Fruit fly (Drosophila melanogaster) whole organism, embryonic: ENCODE results near the gene CG31230.
A peak's percentile ranks its signal among the peaks of the same experiment; 100 is the strongest.

Experiments used
- Adf1 ChIP-seq: fragments of 200-800 bp; sonication (Bioruptor generic); IDR thresholded peaks from 2 replicates; pipeline ENCODE4 v1.3.6; 2022; ENCODE audit warnings: missing biosample characterization, missing genetic modification characterization
- BEAF-32 ChIP-seq: fragments of 200-800 bp; sonication (Bioruptor generic); optimal IDR thresholded peaks from 3 replicates; lab custom pipeline; 2017; ENCODE audit warnings: missing biosample characterization, missing genetic modification characterization, mild to moderate bottlenecking, moderate library complexity, missing genetic modification reagents
- CG12071 ChIP-seq: fragments of 200-800 bp; sonication (Bioruptor generic); optimal IDR thresholded peaks from 3 replicates; lab custom pipeline; 2018; ENCODE audit warnings: missing biosample characterization, mild to moderate bottlenecking, missing genetic modification characterization
- CG12769 ChIP-seq: fragments of 200-800 bp; sonication (Bioruptor generic); optimal IDR thresholded peaks from 2 replicates; lab custom pipeline; 2019; ENCODE audit warnings: missing biosample characterization, mild to moderate bottlenecking, missing genetic modification characterization, moderate library complexity
- CG14710 ChIP-seq: fragments of 200-800 bp; sonication (Bioruptor generic); optimal IDR thresholded peaks from 3 replicates; lab custom pipeline; 2019; ENCODE audit warnings: missing biosample characterization, mild to moderate bottlenecking, missing genetic modification characterization, moderate library complexity
- CG1529 ChIP-seq: fragments of 200-800 bp; sonication (Bioruptor generic); optimal IDR thresholded peaks from 3 replicates; lab custom pipeline; 2018; ENCODE audit warnings: missing biosample characterization, missing genetic modification characterization
- CG15479 ChIP-seq: fragments of 200-800 bp; sonication (Bioruptor generic); optimal IDR thresholded peaks from 3 replicates; lab custom pipeline; 2019; ENCODE audit warnings: missing biosample characterization, mild to moderate bottlenecking, missing genetic modification characterization, moderate library complexity
- CG15696 ChIP-seq: fragments of 200-800 bp; sonication (Bioruptor generic); optimal IDR thresholded peaks from 2 replicates; lab custom pipeline; 2019; ENCODE audit warnings: missing biosample characterization, mild to moderate bottlenecking, missing genetic modification characterization, moderate library complexity
- CG1602 ChIP-seq: fragments of 200-800 bp; sonication (Bioruptor generic); optimal IDR thresholded peaks from 3 replicates; lab custom pipeline; 2016; ENCODE audit warnings: missing biosample characterization, missing genetic modification characterization
- CG18619 ChIP-seq: fragments of 200-800 bp; sonication (Bioruptor generic); optimal IDR thresholded peaks from 3 replicates; lab custom pipeline; 2017; ENCODE audit warnings: missing biosample characterization, mild to moderate bottlenecking, missing genetic modification characterization
- CG2116 ChIP-seq: fragments of 200-800 bp; sonication (Bioruptor generic); optimal IDR thresholded peaks from 3 replicates; lab custom pipeline; 2018; ENCODE audit warnings: missing biosample characterization, mild to moderate bottlenecking, missing genetic modification characterization
- CG34376 ChIP-seq: fragments of 200-800 bp; sonication (Bioruptor generic); optimal IDR thresholded peaks from 2 replicates; lab custom pipeline; 2018; ENCODE audit warnings: missing biosample characterization, mild to moderate bottlenecking, missing genetic modification characterization
- CG5180 ChIP-seq: fragments of 200-800 bp; sonication (Bioruptor generic); optimal IDR thresholded peaks from 3 replicates; lab custom pipeline; 2017; ENCODE audit warnings: missing biosample characterization, missing genetic modification characterization, mild to moderate bottlenecking, moderate library complexity, missing genetic modification reagents
- CG8924 ChIP-seq: fragments of 200-800 bp; optimal IDR thresholded peaks from 3 replicates; lab custom pipeline; 2019; ENCODE audit warnings: missing biosample characterization, mild to moderate bottlenecking, missing genetic modification characterization, moderate library complexity
- CG9727 ChIP-seq: fragments of 200-800 bp; sonication (Bioruptor generic); optimal IDR thresholded peaks from 3 replicates; lab custom pipeline; 2017; ENCODE audit warnings: missing biosample characterization, mild to moderate bottlenecking, missing genetic modification characterization
- CHES-1-like ChIP-seq: fragments of 200-800 bp; sonication (Bioruptor generic); optimal IDR thresholded peaks from 2 replicates; lab custom pipeline; 2016; ENCODE audit warnings: missing biosample characterization, missing genetic modification characterization
- Hmr ChIP-seq: fragments of 200-800 bp; sonication (Bioruptor generic); optimal IDR thresholded peaks from 3 replicates; lab custom pipeline; 2017; ENCODE audit warnings: mild to moderate bottlenecking, missing biosample characterization, missing genetic modification reagents, missing genetic modification characterization
- Lim3 ChIP-seq: fragments of 200-800 bp; sonication (Bioruptor generic); IDR thresholded peaks from 2 replicates; pipeline ENCODE4 v1.3.6; 2022; ENCODE audit warnings: missing biosample characterization, missing genetic modification characterization
- Mad ChIP-seq: fragments of 200-800 bp; sonication (Bioruptor generic); optimal IDR thresholded peaks from 2 replicates; lab custom pipeline; 2016; ENCODE audit warnings: missing biosample characterization, missing genetic modification characterization
- Mes4 ChIP-seq: fragments of 200-800 bp; sonication (Bioruptor generic); optimal IDR thresholded peaks from 2 replicates; lab custom pipeline; 2016; ENCODE audit warnings: missing biosample characterization, missing genetic modification characterization
- Myb ChIP-seq: fragments of 200-800 bp; sonication (Bioruptor generic); optimal IDR thresholded peaks from 2 replicates; lab custom pipeline; 2016; ENCODE audit warnings: missing biosample characterization, missing genetic modification characterization
- Optix ChIP-seq: fragments of 200-800 bp; sonication (Bioruptor generic); IDR thresholded peaks from 3 replicates; pipeline ENCODE4 v1.3.6; 2022; ENCODE audit warnings: missing biosample characterization, missing genetic modification characterization
- PHDP ChIP-seq: fragments of 200-800 bp; sonication (Bioruptor generic); optimal IDR thresholded peaks from 3 replicates; lab custom pipeline; 2018; ENCODE audit warnings: missing biosample characterization, mild to moderate bottlenecking, missing genetic modification characterization, moderate library complexity
- Xbp1 ChIP-seq: fragments of 200-800 bp; sonication (Bioruptor generic); optimal IDR thresholded peaks from 3 replicates; lab custom pipeline; 2016; ENCODE audit warnings: missing biosample characterization, mild to moderate bottlenecking, missing genetic modification characterization
- btn ChIP-seq: fragments of 200-800 bp; sonication (Bioruptor generic); optimal IDR thresholded peaks from 2 replicates; lab custom pipeline; 2016; ENCODE audit warnings: missing biosample characterization, missing genetic modification characterization
- caup ChIP-seq: fragments of 200-800 bp; sonication (Bioruptor generic); optimal IDR thresholded peaks from 3 replicates; lab custom pipeline; 2017; ENCODE audit warnings: missing biosample characterization, mild to moderate bottlenecking, missing genetic modification characterization, moderate library complexity; ENCODE audit not compliant: severe bottlenecking
- da ChIP-seq: fragments of 200-800 bp; sonication (Bioruptor generic); optimal IDR thresholded peaks from 2 replicates; lab custom pipeline; 2016; ENCODE audit warnings: missing biosample characterization, missing genetic modification characterization
- dmrt99B ChIP-seq: fragments of 200-800 bp; sonication (Bioruptor generic); optimal IDR thresholded peaks from 2 replicates; lab custom pipeline; 2018; ENCODE audit warnings: missing biosample characterization, mild to moderate bottlenecking, missing genetic modification characterization, moderate library complexity
- fd64A ChIP-seq: fragments of 200-800 bp; sonication (Bioruptor generic); optimal IDR thresholded peaks from 3 replicates; lab custom pipeline; 2018; ENCODE audit warnings: missing biosample characterization, mild to moderate bottlenecking, missing genetic modification characterization
- ftz-f1 ChIP-seq: fragments of 200-800 bp; sonication (Bioruptor generic); optimal IDR thresholded peaks from 2 replicates; lab custom pipeline; 2016; ENCODE audit warnings: missing biosample characterization, missing genetic modification characterization
- ham ChIP-seq: fragments of 200-800 bp; sonication (Bioruptor generic); IDR thresholded peaks from 2 replicates; pipeline ENCODE4 v1.3.6; 2022; ENCODE audit warnings: missing biosample characterization, missing genetic modification characterization
- hbn ChIP-seq: fragments of 200-800 bp; sonication (Bioruptor generic); IDR thresholded peaks from 2 replicates; pipeline ENCODE4 v1.3.6; 2022; ENCODE audit warnings: missing biosample characterization, missing genetic modification characterization; ENCODE audit not compliant: partially characterized antibody
- inv ChIP-seq: fragments of 200-800 bp; sonication (Bioruptor generic); IDR thresholded peaks from 2 replicates; pipeline ENCODE4 v1.3.6; 2022; ENCODE audit warnings: missing biosample characterization, missing genetic modification characterization; ENCODE audit not compliant: partially characterized antibody
- ken ChIP-seq: fragments of 200-800 bp; sonication (Bioruptor generic); IDR thresholded peaks from 3 replicates; pipeline ENCODE4 v1.3.6; 2022; ENCODE audit warnings: missing biosample characterization, missing genetic modification characterization
- lab ChIP-seq: fragments of 200-800 bp; sonication (Bioruptor generic); optimal IDR thresholded peaks from 3 replicates; lab custom pipeline; 2017; ENCODE audit warnings: missing biosample characterization, missing genetic modification characterization, mild to moderate bottlenecking, moderate library complexity, missing genetic modification reagents
- luna ChIP-seq: fragments of 200-800 bp; sonication (Bioruptor generic); optimal IDR thresholded peaks from 2 replicates; lab custom pipeline; 2016; ENCODE audit warnings: missing biosample characterization, missing genetic modification characterization
- mam ChIP-seq: fragments of 200-800 bp; sonication (Bioruptor generic); optimal IDR thresholded peaks from 3 replicates; lab custom pipeline; 2016; ENCODE audit warnings: missing biosample characterization, missing genetic modification characterization
- p53 ChIP-seq: fragments of 200-800 bp; sonication (Bioruptor generic); optimal IDR thresholded peaks from 2 replicates; lab custom pipeline; 2016; ENCODE audit warnings: missing biosample characterization, missing genetic modification characterization
- schlank ChIP-seq: fragments of 200-800 bp; sonication (Bioruptor generic); optimal IDR thresholded peaks from 2 replicates; lab custom pipeline; 2018; ENCODE audit warnings: missing biosample characterization, mild to moderate bottlenecking, missing genetic modification characterization
- stc ChIP-seq: fragments of 200-800 bp; sonication (Bioruptor generic); IDR thresholded peaks from 2 replicates; pipeline ENCODE4 v1.3.6; 2022; ENCODE audit warnings: missing biosample characterization, missing genetic modification characterization
- tap ChIP-seq: fragments of 200-800 bp; optimal IDR thresholded peaks from 3 replicates; lab custom pipeline; 2019; ENCODE audit warnings: missing biosample characterization, mild to moderate bottlenecking, missing genetic modification characterization, moderate library complexity
- tio ChIP-seq: fragments of 200-800 bp; sonication (Bioruptor generic); optimal IDR thresholded peaks from 2 replicates; lab custom pipeline; 2017; ENCODE audit warnings: missing biosample characterization, missing genetic modification characterization, inconsistent platforms
- usp ChIP-seq: fragments of >200 bp; optimal IDR thresholded peaks from 2 replicates; lab custom pipeline; 2017; ENCODE audit warnings: missing biosample characterization, missing genetic modification characterization

Gene CG31230

dm6 chr3R:18719767-18720341 lies 48.4 kb downstream of the CG31230 start (continued):
- TF ChIP-seq luna (GFP tag; lab: Kevin White, UChicago) (peak; percentile 65), CG9727 (GFP tag; lab: Kevin White, UChicago) (peak; percentile 82), Hmr (GFP tag; lab: Kevin White, UChicago) (peak; percentile 95), p53 (GFP tag; lab: Kevin White, UChicago) (peak; percentile 49), CG34376 (GFP tag; lab: Kevin White, UChicago) (peak; percentile 87), CG8924 (tag; lab: Kevin White, UChicago) (peak; percentile 90), CG2116 (GFP tag; lab: Kevin White, UChicago) (peak; percentile 8), BEAF-32 (GFP tag; lab: Kevin White, UChicago) (no peak), CG15479 (GFP tag; lab: Kevin White, UChicago) (no peak), CG14710 (tag; lab: Kevin White, UChicago) (peak; percentile 74), Myb (GFP tag; lab: Kevin White, UChicago) (peak; percentile 59), inv (no peak), lab (GFP tag; lab: Kevin White, UChicago) (peak; percentile 96), CG1529 (GFP tag; lab: Kevin White, UChicago) (peak; percentile 71), Lim3 (GFP tag; lab: Robert Waterston, UW) (peak; percentile 64), fd64A (GFP tag; lab: Kevin White, UChicago) (peak; percentile 62), tio (GFP tag; lab: Kevin White, UChicago) (peak; percentile 66), ham (GFP tag; lab: Robert Waterston, UW) (0 out of 2 replicates have a peak, but pooled peaks have one; percentile 15), Xbp1 (GFP tag; lab: Kevin White, UChicago) (peak; percentile 85), tap (tag; lab: Kevin White, UChicago) (peak; percentile 86), CG5180 (GFP tag; lab: Kevin White, UChicago) (peak; percentile 87), Optix (peak; percentile 66; the same call in 1 of the 3 replicates), CG15696 (tag; lab: Kevin White, UChicago) (peak; percentile 59), usp (GFP tag; lab: Kevin White, UChicago) (no peak), CG1602 (peak; percentile 73), btn (GFP tag; lab: Kevin White, UChicago) (peak; percentile 60), CG12769 (tag; lab: Kevin White, UChicago) (peak; percentile 94), ftz-f1 (GFP tag; lab: Kevin White, UChicago) (no peak), CG12071 (peak; percentile 83), mam (GFP tag; lab: Kevin White, UChicago) (peak; percentile 88), CHES-1-like (GFP tag; lab: Kevin White, UChicago) (peak; percentile 82), Adf1 (peak; percentile 66), hbn (GFP tag; lab: Robert Waterston, UW) (no peak), Mad (GFP tag; lab: Kevin White, UChicago) (peak; percentile 72), dmrt99B (tag; lab: Kevin White, UChicago) (peak; percentile 92), PHDP (tag; lab: Kevin White, UChicago) (peak; percentile 93), da (GFP tag; lab: Kevin White, UChicago) (peak; percentile 63), caup (GFP tag; lab: Kevin White, UChicago) (peak; percentile 90), Mes4 (GFP tag; lab: Kevin White, UChicago) (peak; percentile 72), schlank (peak; percentile 75), stc (peak; percentile 78), ken (peak; percentile 81), CG18619 (GFP tag; lab: Kevin White, UChicago) (peak; percentile 85)
